Worm (Caenorhabditis elegans): Measurements from ENCODE around the gene Y116A8C.33.

Y116A8C.33 gene

DNA sequence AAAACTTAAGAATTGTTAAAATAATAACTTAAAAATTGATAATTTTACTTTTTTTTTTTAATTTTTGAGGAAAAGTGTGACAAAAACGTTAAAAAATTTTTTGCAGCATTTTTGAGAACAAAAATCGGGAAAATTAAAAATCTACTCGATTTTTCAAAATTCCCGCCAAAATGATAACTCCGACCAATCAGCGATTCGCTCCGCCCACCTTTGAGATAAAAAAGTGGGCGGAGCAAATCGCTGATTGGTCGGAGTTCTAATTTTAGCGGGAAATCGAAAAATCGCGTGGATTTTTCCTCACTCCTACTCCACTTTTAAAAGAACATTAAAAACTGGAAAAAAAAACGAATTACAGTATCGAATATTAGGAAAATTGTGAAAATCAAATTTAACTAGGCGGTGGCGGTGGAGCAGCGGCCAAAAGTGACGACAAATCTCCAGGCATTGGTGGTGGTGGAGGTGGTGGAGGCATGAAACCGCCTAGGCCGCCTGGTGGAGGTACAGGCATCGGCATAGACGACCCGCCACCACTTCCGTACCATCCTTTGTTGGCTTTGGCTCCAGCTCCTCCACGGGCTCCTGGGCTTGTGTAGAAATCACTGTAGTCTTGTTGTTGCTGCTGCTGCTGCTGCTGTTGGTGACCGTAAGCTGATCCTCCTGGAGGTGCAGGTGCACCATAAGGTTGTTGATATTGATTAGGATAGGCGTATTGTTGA, 7.6 kb upstream of the Y116A8C.33 start:
- no peak for TF ChIP-seq unc-62 (GFP tag; optimal IDR thresholded peaks at IDR 0.05)

ce11 chrIV:17105578-17105977, 6.3 kb upstream of the Y116A8C.33 start:
- TF ChIP-seq unc-62 (GFP tag; optimal IDR thresholded peaks at IDR 0.05), result no peak

- TF ChIP-seq unc-62 (GFP tag; optimal IDR thresholded peaks at IDR 0.05), result no peak
These were observed 3.7 kb upstream of the Y116A8C.33 start for ce11 chrIV:17108200-17108599.

DNA sequence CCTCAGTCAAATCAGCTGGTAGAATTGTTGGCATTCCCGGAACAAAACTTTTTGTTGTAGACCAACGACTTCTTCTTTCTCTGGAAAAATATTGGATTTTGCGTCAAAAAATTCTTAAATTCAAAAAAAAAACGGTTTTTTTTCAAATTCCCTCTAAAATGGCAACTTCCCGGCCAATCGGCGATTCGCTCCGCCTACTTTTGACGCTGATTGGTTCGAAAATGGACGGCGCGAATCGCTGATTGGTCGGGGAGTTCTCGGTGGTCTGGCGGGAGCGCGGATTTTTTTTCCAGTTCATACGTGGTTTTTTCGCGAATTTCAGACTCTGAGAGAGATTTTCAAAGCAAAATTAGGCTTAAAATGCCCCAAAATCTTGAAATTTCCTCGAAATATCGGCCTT, 3.1 kb upstream of the Y116A8C.33 start:
- no peak for TF ChIP-seq unc-62 (GFP tag; optimal IDR thresholded peaks at IDR 0.05)

ce11 chrIV:17109436-17109835, 2.5 kb upstream of the Y116A8C.33 start:
- no peak for TF ChIP-seq unc-62 (GFP tag; optimal IDR thresholded peaks at IDR 0.05)

ce11 chrIV:17110882-17111281, 1.0 kb upstream of the Y116A8C.33 start, which contains the start of gene sfa-1:
Gene sfa-1, minus strand, starts transcription at chrIV:17110982.
- TF ChIP-seq unc-62 (GFP tag; optimal IDR thresholded peaks at IDR 0.05), result no peak

DNA sequence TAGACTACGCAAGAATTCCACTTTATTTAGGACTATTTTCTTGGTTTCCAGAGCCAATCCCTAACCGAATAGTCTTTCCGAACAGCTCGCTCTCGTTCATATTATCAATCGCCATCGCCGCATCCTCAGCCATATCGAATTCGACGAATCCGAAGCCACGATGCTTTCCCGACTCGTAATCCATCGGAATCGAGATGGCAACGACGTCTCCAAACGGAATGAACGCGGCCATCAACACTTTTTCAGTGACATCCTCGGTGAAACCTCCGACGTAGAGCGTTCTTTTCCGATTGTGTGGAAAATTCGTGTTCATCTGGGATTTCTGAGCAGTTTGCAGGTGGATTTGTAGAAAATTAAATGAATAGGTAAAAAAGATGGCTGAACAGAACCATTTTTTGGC, 4.4 kb downstream of the Y116A8C.33 start, which contains the start of gene cyn-13:
TSS of gene cyn-13 (minus strand) at position 313 of the 400 bp plus-strand sequence.
- no peak for TF ChIP-seq unc-62 (GFP tag; optimal IDR thresholded peaks at IDR 0.05)

ce11 chrIV:17116821-17117220, 4.9 kb downstream of the Y116A8C.33 start:
- TF ChIP-seq unc-62 (GFP tag; optimal IDR thresholded peaks at IDR 0.05), result no peak

DNA sequence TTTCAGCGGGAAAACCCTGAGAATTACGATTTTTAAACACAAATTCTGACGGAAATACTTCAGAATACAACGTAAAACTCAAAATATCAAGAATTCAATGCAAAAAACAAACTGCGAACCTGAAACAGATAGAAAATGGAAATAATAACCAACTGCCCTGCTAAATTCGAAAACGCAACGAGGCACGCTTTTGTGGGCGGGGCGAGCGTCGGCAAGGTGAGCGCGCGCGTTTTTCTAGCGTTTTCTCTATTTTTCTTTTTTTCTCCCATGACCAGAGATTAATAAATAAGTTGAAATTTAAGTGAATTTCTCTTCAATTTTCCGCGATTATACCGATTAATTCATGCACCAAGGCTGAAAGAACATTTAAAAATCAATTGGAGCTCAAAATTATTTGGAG, 6.7 kb downstream of the Y116A8C.33 start, which contains the start of gene uaf-2:
TSS of gene uaf-2 (minus strand) at position 183 of the 400 bp plus-strand sequence.
- no peak for TF ChIP-seq unc-62 (GFP tag; optimal IDR thresholded peaks at IDR 0.05)

DNA sequence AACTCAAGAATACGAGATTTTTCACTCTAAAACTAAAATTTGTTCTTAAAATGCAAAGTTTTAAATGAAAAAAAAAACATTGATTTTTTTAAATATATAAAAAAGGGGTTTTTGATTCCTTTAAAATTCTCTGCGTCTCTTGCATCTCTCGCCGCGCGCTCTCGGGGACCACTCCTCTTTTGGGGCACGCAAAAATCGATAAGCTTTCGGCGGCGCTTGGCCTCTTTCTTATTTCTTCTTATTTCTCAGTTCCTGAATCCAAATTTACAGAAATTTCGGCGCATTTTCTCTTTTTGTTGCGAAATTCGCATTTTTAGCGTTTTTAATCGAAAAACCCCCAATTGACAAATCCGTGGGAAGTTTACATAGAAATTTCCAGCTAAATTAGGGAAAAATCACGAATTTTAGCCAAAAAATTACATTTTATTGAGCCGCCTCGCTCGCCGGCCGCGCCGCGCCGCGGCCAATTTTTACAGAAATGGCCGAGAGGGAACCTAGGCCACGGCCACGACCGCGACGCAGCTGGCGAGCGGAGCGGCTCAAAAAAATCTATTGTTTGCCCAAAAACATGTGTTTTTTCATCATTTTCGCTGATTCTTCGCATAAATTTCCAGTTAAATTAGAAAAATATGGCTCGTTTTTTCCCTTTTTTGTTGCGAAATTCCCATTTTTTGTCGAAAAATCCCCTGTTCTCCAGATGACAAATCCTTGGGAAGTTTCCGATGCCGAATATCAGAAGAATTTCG, 7.2 kb downstream of the Y116A8C.33 start, which contains the start of gene itsn-1:
TSS of gene itsn-1 (plus strand) at position 696 of the 746 bp plus-strand sequence.
- no peak for TF ChIP-seq unc-62 (GFP tag; optimal IDR thresholded peaks at IDR 0.05)

ce11 chrIV:17121058-17121773, 9.3 kb downstream of the Y116A8C.33 start:
- no peak for TF ChIP-seq unc-62 (GFP tag; optimal IDR thresholded peaks at IDR 0.05)

ce11 chrIV:17125967-17126366, 14.1 kb downstream of the Y116A8C.33 start:
- TF ChIP-seq unc-62 (GFP tag; optimal IDR thresholded peaks at IDR 0.05), result no peak

DNA sequence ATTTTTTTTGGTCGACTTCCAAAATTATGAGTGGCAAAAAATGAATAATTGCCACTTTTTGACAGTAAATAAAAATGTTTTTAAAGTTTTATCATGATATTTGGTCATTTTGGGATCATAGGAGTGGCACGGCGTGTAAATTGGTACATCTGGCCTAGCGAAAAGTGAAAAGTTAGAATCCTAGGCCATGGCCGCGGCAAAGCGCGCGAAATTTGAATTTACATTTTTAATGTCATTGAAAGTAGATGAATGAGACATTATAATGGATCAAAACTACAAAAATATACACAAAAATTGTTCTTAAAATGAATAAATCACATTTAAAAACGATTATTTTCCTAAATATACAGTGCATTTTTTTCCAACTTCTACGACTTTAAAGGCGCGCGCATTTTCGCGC, 14.6 kb downstream of the Y116A8C.33 start:
- TF ChIP-seq unc-62 (GFP tag; optimal IDR thresholded peaks at IDR 0.05), result no peak

ce11 chrIV:17131035-17131595, 19.2 kb downstream of the Y116A8C.33 start, which contains the start of the genes Y116A8C.37 and Y116A8C.38:
Gene Y116A8C.37, minus strand, starts transcription at chrIV:17131135.
Gene Y116A8C.38, plus strand, starts transcription at chrIV:17131545.
- TF ChIP-seq unc-62 (GFP tag; optimal IDR thresholded peaks at IDR 0.05), result no peak

ce11 chrIV:17150418-17150817, 38.5 kb downstream of the Y116A8C.33 start:
- TF ChIP-seq unc-62 (GFP tag; optimal IDR thresholded peaks at IDR 0.05), result no peak

- no peak for TF ChIP-seq unc-62 (GFP tag; optimal IDR thresholded peaks at IDR 0.05)
These were observed 39.0 kb downstream of the Y116A8C.33 start, which contains the start of gene Y116A8C.40 for ce11 chrIV:17150871-17151270. Gene Y116A8C.40, minus strand, starts transcription at chrIV:17150971.
